Worm (Caenorhabditis elegans) whole organism, early embryonic: ENCODE data around the gene clec-171.

Source experiments
- B0310.2 ChIP-seq: sonication (generic microtip); optimal IDR thresholded peaks from 2 replicates; lab custom pipeline; 2016; ENCODE audit warnings: mild to moderate bottlenecking, missing genetic modification characterization, missing compliant biosample characterization
- F13C5.2 ChIP-seq: sonication (generic microtip); optimal IDR thresholded peaks from 2 replicates; lab custom pipeline; 2017; ENCODE audit warnings: mild to moderate bottlenecking, missing genetic modification characterization, inconsistent platforms, missing compliant biosample characterization
- ama-1 ChIP-seq: fragments of 150-350 bp; optimal IDR thresholded peaks from 2 replicates; lab custom pipeline; 2014
- flt-1 ChIP-seq: fragments of 200-800 bp; sonication (Bioruptor generic); IDR thresholded peaks from 2 replicates; pipeline ENCODE4 v1.3.6; 2022; ENCODE audit warnings: missing genetic modification characterization, missing compliant biosample characterization

- no peak for TF ChIP-seq ama-1 (lab: Kevin White, UChicago)
- TF ChIP-seq F13C5.2 (tag; lab: Kevin White, UChicago), result no peak
- TF ChIP-seq B0310.2 (tag; lab: Kevin White, UChicago), result no peak
- no peak for TF ChIP-seq flt-1
These were observed 8.0 kb upstream of the clec-171 start for ce11 chrIV:1435159-1435558.
